Worm (Caenorhabditis elegans) whole organism, late embryonic: ENCODE data around the gene T20B3.1.

Source experiments
- ahr-1 ChIP-seq: sonication (generic microtip); optimal IDR thresholded peaks from 2 replicates; lab custom pipeline; 2016; ENCODE audit warnings: missing genetic modification characterization, missing compliant biosample characterization
- ceh-34 ChIP-seq: sonication (generic microtip); optimal IDR thresholded peaks from 2 replicates; lab custom pipeline; 2016; ENCODE audit warnings: mild to moderate bottlenecking, missing genetic modification characterization, missing compliant biosample characterization
- dmd-4 ChIP-seq: sonication (generic microtip); optimal IDR thresholded peaks from 2 replicates; lab custom pipeline; 2016; ENCODE audit warnings: borderline replicate concordance, missing genetic modification characterization, missing compliant biosample characterization
- dve-1 ChIP-seq: sonication (generic microtip); optimal IDR thresholded peaks from 2 replicates; lab custom pipeline; 2017; ENCODE audit warnings: antibody characterized with exemption, mild to moderate bottlenecking, missing genetic modification characterization, missing compliant biosample characterization
- pha-4 ChIP-seq: fragments of 150-350 bp; optimal IDR thresholded peaks from 2 replicates; lab custom pipeline; 2018; ENCODE audit warnings: missing biosample characterization, missing genetic modification reagents, missing genetic modification characterization
- pqm-1 ChIP-seq: sonication (generic microtip); optimal IDR thresholded peaks from 2 replicates; lab custom pipeline; 2016; ENCODE audit warnings: missing genetic modification characterization, missing compliant biosample characterization

- TF ChIP-seq dmd-4 (tag; lab: Kevin White, UChicago) (no peak), dve-1 (tag; lab: Kevin White, UChicago) (no peak), ahr-1 (no peak), pha-4 (tag; lab: Kevin White, UChicago) (no peak), pqm-1 (no peak), ceh-34 (tag; lab: Kevin White, UChicago) (no peak)
These were observed 1.3 kb downstream of the T20B3.1 start for ce11 chrV:16816707-16817106.
